Fruit fly (Drosophila melanogaster): ENCODE measurements around the gene CG5681.
A peak's percentile ranks its signal among the peaks of the same experiment; 100 is the strongest.

Gene CG5681

DNA sequence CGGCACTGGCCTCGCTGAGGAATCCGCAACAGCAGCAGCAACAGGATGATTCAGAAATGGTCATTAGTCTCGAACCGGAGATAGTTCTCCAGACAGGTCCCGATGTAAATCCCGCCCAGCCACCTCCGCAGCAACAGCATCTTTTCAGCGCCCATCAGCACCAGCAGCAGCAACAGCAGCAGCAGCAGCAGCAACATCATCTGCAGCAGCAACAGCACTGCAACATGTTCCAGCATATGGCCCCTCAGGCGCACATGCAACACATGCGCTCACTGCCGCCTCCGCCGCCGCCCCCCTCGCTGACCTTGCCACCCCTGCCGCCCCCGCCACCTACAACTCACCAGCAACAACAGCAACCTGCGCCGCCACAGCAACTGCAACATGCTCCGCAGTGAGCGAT lies 13.2 kb upstream of the CG5681 start:
- TF ChIP-seq crol (GFP tag; IDR thresholded peaks at IDR 0.05) (peak; percentile 35; the same call in 1 of the 2 replicates), CG5180 (GFP tag; optimal IDR thresholded peaks at IDR 0.05) (no peak), Mrtf (GFP tag; IDR thresholded peaks at IDR 0.05) (0 out of 3 replicates have a peak, but pooled peaks have one; percentile 25), CG1647 (GFP tag; optimal IDR thresholded peaks at IDR 0.05) (no peak), kah (GFP tag; optimal IDR thresholded peaks at IDR 0.05) (no peak), Dref (GFP tag; IDR thresholded peaks at IDR 0.05) (no peak), BtbVII (GFP tag; optimal IDR thresholded peaks at IDR 0.05) (no peak), amos (GFP tag; IDR thresholded peaks at IDR 0.05; ENCODE audit: partially characterized antibody) (no peak)

DNA sequence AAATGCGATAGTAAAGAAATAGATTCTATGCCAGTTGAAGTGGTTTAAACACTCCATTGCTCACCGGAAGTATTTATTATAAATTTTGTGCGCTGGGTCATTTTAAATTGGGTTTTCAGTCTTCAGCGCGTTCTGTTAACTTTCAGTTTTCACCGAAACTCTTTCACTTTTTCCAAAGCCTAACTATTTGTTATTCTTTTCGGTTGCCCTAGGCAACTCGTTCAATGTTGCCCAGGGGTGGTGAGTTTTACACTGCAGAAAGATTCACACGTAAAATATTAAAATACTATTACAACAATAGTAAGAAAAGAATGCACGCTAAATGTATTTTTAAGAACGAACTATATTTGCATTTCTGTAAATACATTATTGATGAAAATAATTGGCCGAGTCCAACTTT lies 3.8 kb upstream of the CG5681 start, which contains the start of gene btv:
Gene btv (minus strand): TSS at position 101 of the 400 bp plus-strand sequence.
- TF ChIP-seq shn (GFP tag; optimal IDR thresholded peaks at IDR 0.05) (no peak), CG2129 (GFP tag; IDR thresholded peaks at IDR 0.05; ENCODE audit: partially characterized antibody) (no peak), mirr (GFP tag; optimal IDR thresholded peaks at IDR 0.05) (no peak), Nf-YC (tag; optimal IDR thresholded peaks at IDR 0.05) (no peak), sens (GFP tag) (peak; percentile 56)

DNA sequence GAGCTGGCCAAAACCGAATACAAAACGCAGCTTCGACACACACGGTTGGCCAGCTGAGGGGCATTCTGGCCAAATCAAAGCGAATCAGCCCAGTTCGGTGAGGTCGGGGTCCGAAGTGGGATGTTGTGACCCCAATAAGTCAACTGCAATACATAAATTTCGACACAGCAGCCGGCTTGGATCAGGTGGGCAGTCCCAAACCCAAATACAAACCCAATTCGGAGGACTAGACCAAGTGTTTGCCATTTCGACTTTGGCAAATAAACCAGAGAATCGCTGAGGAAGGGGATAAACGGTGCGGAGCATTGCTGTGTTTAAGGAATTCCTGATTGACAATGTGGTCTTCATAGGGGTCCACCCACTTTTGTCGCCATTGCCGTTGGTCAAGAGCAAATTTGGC lies 2.8 kb downstream of the CG5681 start:
- TF ChIP-seq Six4 (GFP tag; optimal IDR thresholded peaks at IDR 0.05) = no peak
- no peak for TF ChIP-seq BtbVII (GFP tag; optimal IDR thresholded peaks at IDR 0.05)
- TF ChIP-seq CG17186 (GFP tag; optimal IDR thresholded peaks at IDR 0.05) = no peak
- TF ChIP-seq amos (GFP tag; IDR thresholded peaks at IDR 0.05; ENCODE audit: partially characterized antibody) = no peak
- TF ChIP-seq hkb (optimal IDR thresholded peaks at IDR 0.05) = peak; percentile 60
- TF ChIP-seq hkb (GFP tag; IDR thresholded peaks at IDR 0.05) = no peak
- TF ChIP-seq CG18599 (GFP tag; optimal IDR thresholded peaks at IDR 0.05) = no peak
- TF ChIP-seq CG9932 (GFP tag; IDR thresholded peaks at IDR 0.05) = no peak
- TF ChIP-seq CG8089 (GFP tag; optimal IDR thresholded peaks at IDR 0.05) = no peak
- TF ChIP-seq crc (GFP tag; optimal IDR thresholded peaks at IDR 0.05) = no peak
- no peak for TF ChIP-seq Gug (GFP tag; IDR thresholded peaks at IDR 0.05)
- no peak for TF ChIP-seq kay (GFP tag; optimal IDR thresholded peaks at IDR 0.05)
- TF ChIP-seq CG8478 (optimal IDR thresholded peaks at IDR 0.05) = peak; percentile 77
- 0 out of 3 replicates have a peak, but pooled peaks have one; percentile 22 for TF ChIP-seq CG14860 (GFP tag; IDR thresholded peaks at IDR 0.05; ENCODE audit: partially characterized antibody)
- TF ChIP-seq zfh1 (GFP tag; IDR thresholded peaks at IDR 0.05) = no peak
- TF ChIP-seq CkIIα-i1 (GFP tag; IDR thresholded peaks at IDR 0.05) = no peak
- TF ChIP-seq vfl (GFP tag; optimal IDR thresholded peaks at IDR 0.05) = no peak
- no peak for TF ChIP-seq CG17385 (GFP tag; optimal IDR thresholded peaks at IDR 0.05)
- no peak for TF ChIP-seq nau (GFP tag; optimal IDR thresholded peaks at IDR 0.05)
- TF ChIP-seq ap (GFP tag; IDR thresholded peaks at IDR 0.05) = no peak
- no peak for TF ChIP-seq Camta (GFP tag; optimal IDR thresholded peaks at IDR 0.05)
- peak; percentile 29 for TF ChIP-seq sens (GFP tag)
- no peak for TF ChIP-seq fd3F (GFP tag; optimal IDR thresholded peaks at IDR 0.05)
- TF ChIP-seq Vsx1 (GFP tag; optimal IDR thresholded peaks at IDR 0.05) = no peak

DNA sequence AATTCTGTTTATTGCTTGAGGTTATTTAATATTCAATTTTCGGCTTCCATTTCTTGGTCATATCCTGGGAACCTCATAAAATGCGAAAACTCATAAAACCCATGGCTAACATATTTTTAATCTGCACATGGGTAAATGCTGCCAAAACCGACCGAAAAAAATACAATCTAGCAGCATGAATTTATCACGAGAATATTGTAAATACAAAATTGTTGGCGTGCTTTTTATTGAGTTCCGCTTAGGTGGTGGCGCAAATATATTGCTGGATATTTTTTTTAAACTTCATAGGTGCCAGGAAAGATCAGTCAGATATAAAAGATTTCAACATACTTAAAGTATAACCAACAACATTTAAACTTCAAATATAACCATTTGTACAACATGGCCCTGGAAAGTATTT lies 3.9 kb downstream of the CG5681 start, which contains the start of gene Prosbeta5R2:
Gene Prosbeta5R2 (plus strand): TSS at position 301 of the 400 bp plus-strand sequence.
- no peak for TF ChIP-seq scrt (GFP tag; optimal IDR thresholded peaks at IDR 0.05)
- TF ChIP-seq sens (GFP tag) = peak; percentile 48

DNA sequence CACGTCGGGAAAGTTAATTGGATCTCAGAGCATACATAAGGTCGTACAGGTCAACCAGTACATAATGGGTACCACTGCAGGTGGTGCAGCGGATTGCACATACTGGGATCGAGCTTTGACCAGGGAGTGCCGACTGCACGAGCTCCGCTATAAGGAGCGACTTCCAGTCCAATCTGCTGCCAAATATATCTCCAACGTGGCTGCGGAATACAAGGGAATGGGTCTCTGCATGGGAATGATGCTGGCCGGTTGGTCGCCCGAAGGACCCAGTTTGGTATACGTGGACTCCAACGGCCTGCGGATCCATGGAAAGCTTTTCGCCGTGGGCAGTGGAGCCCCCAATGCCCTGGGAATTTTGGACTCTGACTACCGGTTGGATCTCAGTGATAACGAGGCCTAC lies 4.6 kb downstream of the CG5681 start:
- TF ChIP-seq Meics (GFP tag; optimal IDR thresholded peaks at IDR 0.05) (no peak), CG11398 (GFP tag; optimal IDR thresholded peaks at IDR 0.05) (no peak), tll (GFP tag; optimal IDR thresholded peaks at IDR 0.05) (peak in 1 of 2 experiments; percentile 61), Drgx (GFP tag; IDR thresholded peaks at IDR 0.05) (no peak), psq (GFP tag; optimal IDR thresholded peaks at IDR 0.05) (no peak), CG16815 (GFP tag; optimal IDR thresholded peaks at IDR 0.05) (no peak), salm (tag; optimal IDR thresholded peaks at IDR 0.05) (no peak), CG8478 (optimal IDR thresholded peaks at IDR 0.05) (peak; percentile 82), CG4404 (GFP tag; IDR thresholded peaks at IDR 0.05) (peak; percentile 32), NK7.1 (GFP tag; optimal IDR thresholded peaks at IDR 0.05) (no peak), ase (GFP tag; IDR thresholded peaks at IDR 0.05) (peak; percentile 51; the same call in 1 of the 3 replicates), CG34224 (GFP tag; IDR thresholded peaks at IDR 0.05; ENCODE audit: partially characterized antibody) (no peak), crol (GFP tag; IDR thresholded peaks at IDR 0.05) (no peak), CG12236 (GFP tag; optimal IDR thresholded peaks at IDR 0.05) (no peak)
